Fruit fly (Drosophila melanogaster) whole organism, embryonic: ENCODE results near the gene Nazo.
A peak's percentile ranks its signal among the peaks of the same experiment; 100 is the strongest.

Experiments used
- Awh ChIP-seq: fragments of 200-800 bp; sonication (Bioruptor generic); IDR thresholded peaks from 2 replicates; pipeline ENCODE4, ENCODE4 v1.3.6; 2022; ENCODE audit warnings: missing biosample characterization, missing genetic modification characterization
- CG10274 ChIP-seq: fragments of 200-800 bp; sonication (Bioruptor generic); optimal IDR thresholded peaks from 3 replicates; lab custom pipeline; 2017; ENCODE audit warnings: missing biosample characterization, mild to moderate bottlenecking, missing genetic modification characterization
- CG10543 ChIP-seq: fragments of 200-800 bp; sonication (Bioruptor generic); optimal IDR thresholded peaks from 3 replicates; lab custom pipeline; 2017; ENCODE audit warnings: missing biosample characterization, mild to moderate bottlenecking, missing genetic modification characterization, moderate library complexity
- CG10654 ChIP-seq: fragments of 200-800 bp; sonication (Bioruptor generic); optimal IDR thresholded peaks from 2 replicates; lab custom pipeline; 2016; ENCODE audit warnings: missing biosample characterization, missing genetic modification characterization
- CG10979 ChIP-seq: fragments of 200-800 bp; sonication (Bioruptor generic); optimal IDR thresholded peaks from 2 replicates; lab custom pipeline; 2018; ENCODE audit warnings: missing biosample characterization, mild to moderate bottlenecking, missing genetic modification characterization, moderate library complexity
- CG11504 ChIP-seq: fragments of 200-800 bp; sonication (Bioruptor generic); optimal IDR thresholded peaks from 3 replicates; lab custom pipeline; 2019; ENCODE audit warnings: missing biosample characterization, mild to moderate bottlenecking, missing genetic modification characterization, moderate library complexity
- CG12104 ChIP-seq: fragments of 200-800 bp; sonication (Bioruptor generic); optimal IDR thresholded peaks from 3 replicates; lab custom pipeline; 2016; ENCODE audit warnings: missing biosample characterization, missing genetic modification characterization
- CG1233 ChIP-seq: fragments of 200-800 bp; sonication (Bioruptor generic); optimal IDR thresholded peaks from 4 replicates; lab custom pipeline; 2018; ENCODE audit warnings: missing biosample characterization, mild to moderate bottlenecking, missing genetic modification characterization
- CG13287 ChIP-seq: fragments of 200-800 bp; sonication (Bioruptor generic); IDR thresholded peaks from 2 replicates; pipeline ENCODE4 v1.3.6; 2022; ENCODE audit warnings: missing biosample characterization, missing genetic modification characterization; ENCODE audit not compliant: partially characterized antibody
- CG13775 ChIP-seq: fragments of 200-800 bp; sonication (Bioruptor generic); optimal IDR thresholded peaks from 3 replicates; lab custom pipeline; 2017; ENCODE audit warnings: missing biosample characterization, mild to moderate bottlenecking, missing genetic modification characterization
- CG14710 ChIP-seq: fragments of 200-800 bp; sonication (Bioruptor generic); optimal IDR thresholded peaks from 3 replicates; lab custom pipeline; 2019; ENCODE audit warnings: missing biosample characterization, mild to moderate bottlenecking, missing genetic modification characterization, moderate library complexity
- CG17186 ChIP-seq: fragments of 200-800 bp; sonication (Bioruptor generic); optimal IDR thresholded peaks from 3 replicates; lab custom pipeline; 2017; ENCODE audit warnings: missing biosample characterization, missing genetic modification reagents, missing genetic modification characterization
- CG31224 ChIP-seq: fragments of 200-800 bp; sonication (Bioruptor generic); IDR thresholded peaks from 2 replicates; pipeline ENCODE4 v1.3.6; 2022; ENCODE audit warnings: missing biosample characterization, missing genetic modification characterization
- CG34224 ChIP-seq: fragments of 200-800 bp; sonication (Bioruptor generic); IDR thresholded peaks from 3 replicates; pipeline ENCODE4 v1.3.6; 2022; ENCODE audit warnings: missing biosample characterization, missing genetic modification characterization; ENCODE audit not compliant: partially characterized antibody
- CG3995 ChIP-seq: fragments of 200-800 bp; sonication (Bioruptor generic); optimal IDR thresholded peaks from 3 replicates; lab custom pipeline; 2016; ENCODE audit warnings: missing biosample characterization, missing genetic modification characterization
- CG4282 ChIP-seq: fragments of 200-800 bp; sonication (Bioruptor generic); optimal IDR thresholded peaks from 2 replicates; lab custom pipeline; 2016; ENCODE audit warnings: missing biosample characterization, missing genetic modification characterization
- CG6254 ChIP-seq: fragments of 200-800 bp; sonication (Bioruptor generic); optimal IDR thresholded peaks from 3 replicates; lab custom pipeline; 2017; ENCODE audit warnings: mild to moderate bottlenecking, missing biosample characterization, missing genetic modification reagents, missing genetic modification characterization
- CG6689 ChIP-seq: fragments of 200-800 bp; sonication (Bioruptor generic); IDR thresholded peaks from 2 replicates; pipeline ENCODE4 v1.3.6; 2022; ENCODE audit warnings: missing biosample characterization, missing genetic modification characterization
- CG7271 ChIP-seq: fragments of 200-800 bp; sonication (Bioruptor generic); optimal IDR thresholded peaks from 2 replicates; lab custom pipeline; 2018; ENCODE audit warnings: missing biosample characterization, mild to moderate bottlenecking, missing genetic modification characterization, moderate library complexity
- CG9609 ChIP-seq: fragments of 200-800 bp; sonication (Bioruptor generic); optimal IDR thresholded peaks from 3 replicates; lab custom pipeline; 2016; ENCODE audit warnings: missing biosample characterization, missing genetic modification characterization
- CG9817 ChIP-seq: fragments of 200-800 bp; sonication (Bioruptor generic); optimal IDR thresholded peaks from 2 replicates; lab custom pipeline; 2018; ENCODE audit warnings: missing biosample characterization, mild to moderate bottlenecking, missing genetic modification characterization, moderate library complexity
- Hey ChIP-seq: fragments of 200-800 bp; sonication (Bioruptor generic); optimal IDR thresholded peaks from 3 replicates; lab custom pipeline; 2018; ENCODE audit warnings: missing biosample characterization, mild to moderate bottlenecking, missing genetic modification characterization
- HmgZ ChIP-seq: fragments of 200-800 bp; sonication (Bioruptor generic); optimal IDR thresholded peaks from 2 replicates; lab custom pipeline; 2018; ENCODE audit warnings: missing biosample characterization, mild to moderate bottlenecking, missing genetic modification characterization
- Hr78 ChIP-seq, 2 experiments: fragments of 200-800 bp in 1 of 2; fragments of >200 bp in 1 of 2; sonication (Bioruptor generic) in 1 of 2; optimal IDR thresholded peaks; 2 replicates each; lab custom pipeline; 2017 to 2019; ENCODE audit warnings: missing biosample characterization in 2 of 2, missing genetic modification characterization in 2 of 2, mild to moderate bottlenecking in 1 of 2, moderate library complexity in 1 of 2
- Myb ChIP-seq: fragments of 200-800 bp; sonication (Bioruptor generic); optimal IDR thresholded peaks from 2 replicates; lab custom pipeline; 2016; ENCODE audit warnings: missing biosample characterization, missing genetic modification characterization
- NK7.1 ChIP-seq: fragments of 200-800 bp; sonication (Bioruptor generic); optimal IDR thresholded peaks from 3 replicates; lab custom pipeline; 2016; ENCODE audit warnings: missing biosample characterization, missing genetic modification characterization
- Pdp1 ChIP-seq, 2 experiments: fragments of 200-800 bp; sonication (Bioruptor generic); optimal IDR thresholded peaks; 3 replicates each; lab custom pipeline; 2016; ENCODE audit warnings: missing biosample characterization in 2 of 2, missing genetic modification characterization in 2 of 2, mild to moderate bottlenecking in 1 of 2, moderate library complexity in 1 of 2
- Poxn ChIP-seq: fragments of 200-800 bp; sonication (Bioruptor generic); IDR thresholded peaks from 2 replicates; pipeline ENCODE4 v1.3.6; 2022; ENCODE audit warnings: missing biosample characterization, missing genetic modification characterization
- Scr ChIP-seq: fragments of 200-800 bp; sonication (Bioruptor generic); IDR thresholded peaks from 2 replicates; pipeline ENCODE4 v1.3.6; 2022; ENCODE audit warnings: missing biosample characterization, missing genetic modification characterization; ENCODE audit not compliant: partially characterized antibody
- Six4 ChIP-seq: fragments of 200-800 bp; sonication (Bioruptor generic); optimal IDR thresholded peaks from 2 replicates; lab custom pipeline; 2016; ENCODE audit warnings: missing biosample characterization, missing genetic modification characterization
- Sox100B ChIP-seq: fragments of 200-800 bp; sonication (Bioruptor generic); optimal IDR thresholded peaks from 3 replicates; lab custom pipeline; 2018; ENCODE audit warnings: missing biosample characterization, mild to moderate bottlenecking, missing genetic modification characterization
- Sry-δ ChIP-seq: fragments of 200-800 bp; sonication (Bioruptor generic); optimal IDR thresholded peaks from 2 replicates; lab custom pipeline; 2016; ENCODE audit warnings: missing biosample characterization, missing genetic modification characterization
- Taf1 ChIP-seq: fragments of 200-800 bp; sonication (Bioruptor generic); IDR thresholded peaks from 2 replicates; pipeline ENCODE4 v1.3.6; 2022; ENCODE audit warnings: missing biosample characterization, missing genetic modification characterization
- Tbp ChIP-seq: fragments of >200 bp; optimal IDR thresholded peaks from 2 replicates; lab custom pipeline; 2018; ENCODE audit warnings: missing biosample characterization, missing genetic modification characterization
- corto ChIP-seq: fragments of 200-800 bp; sonication (Bioruptor generic); optimal IDR thresholded peaks from 2 replicates; lab custom pipeline; 2016; ENCODE audit warnings: missing biosample characterization, mild to moderate bottlenecking, missing genetic modification characterization, moderate library complexity
- dati ChIP-seq: fragments of 200-800 bp; sonication (Bioruptor generic); IDR thresholded peaks from 2 replicates; pipeline ENCODE4 v1.3.6; 2022; ENCODE audit warnings: missing biosample characterization, missing genetic modification characterization
- dimm ChIP-seq: fragments of 200-800 bp; sonication (Bioruptor generic); IDR thresholded peaks from 2 replicates; pipeline ENCODE4 v1.3.6; 2022; ENCODE audit warnings: missing biosample characterization, missing genetic modification characterization
- exex ChIP-seq: fragments of 200-800 bp; sonication (Bioruptor generic); optimal IDR thresholded peaks from 4 replicates; lab custom pipeline; 2018; ENCODE audit warnings: missing biosample characterization, mild to moderate bottlenecking, missing genetic modification characterization, moderate library complexity
- gro ChIP-seq: fragments of 200-800 bp; sonication (Bioruptor generic); optimal IDR thresholded peaks from 2 replicates; lab custom pipeline; 2016; ENCODE audit warnings: missing biosample characterization, missing genetic modification characterization
- insv ChIP-seq, 2 experiments: fragments of 200-800 bp; sonication (Bioruptor generic); optimal IDR thresholded peaks; 3 replicates each; lab custom pipeline; 2016 to 2018; ENCODE audit warnings: missing biosample characterization in 2 of 2, missing genetic modification characterization in 2 of 2
- inv ChIP-seq: fragments of 200-800 bp; sonication (Bioruptor generic); IDR thresholded peaks from 2 replicates; pipeline ENCODE4 v1.3.6; 2022; ENCODE audit warnings: missing biosample characterization, missing genetic modification characterization; ENCODE audit not compliant: partially characterized antibody
- jigr1 ChIP-seq: fragments of 200-800 bp; sonication (Bioruptor generic); IDR thresholded peaks from 3 replicates; pipeline ENCODE4 v1.3.6; 2022; ENCODE audit warnings: missing biosample characterization, missing genetic modification characterization
- lov ChIP-seq, 2 experiments: fragments of 200-800 bp in 1 of 2; fragments of >200 bp in 1 of 2; sonication (Bioruptor generic) in 1 of 2; IDR thresholded peaks in 1 of 2; optimal IDR thresholded peaks in 1 of 2; 2 replicates in 1 of 2; 3 replicates in 1 of 2; pipeline versions ENCODE4 v1.3.6 to Lab custom; 2017 to 2022; ENCODE audit warnings: missing biosample characterization in 1 of 2, missing genetic modification characterization in 1 of 2
- luna ChIP-seq: fragments of 200-800 bp; sonication (Bioruptor generic); optimal IDR thresholded peaks from 2 replicates; lab custom pipeline; 2016; ENCODE audit warnings: missing biosample characterization, missing genetic modification characterization
- maf-S ChIP-seq: fragments of 200-800 bp; sonication (Bioruptor generic); optimal IDR thresholded peaks from 2 replicates; lab custom pipeline; 2016; ENCODE audit warnings: missing biosample characterization, missing genetic modification characterization
- mirr ChIP-seq: fragments of 200-800 bp; sonication (Bioruptor generic); optimal IDR thresholded peaks from 3 replicates; lab custom pipeline; 2018; ENCODE audit warnings: missing biosample characterization, mild to moderate bottlenecking, missing genetic modification characterization
- oc ChIP-seq: fragments of 200-800 bp; sonication (Bioruptor generic); optimal IDR thresholded peaks from 2 replicates; lab custom pipeline; 2018; ENCODE audit warnings: missing biosample characterization, mild to moderate bottlenecking, missing genetic modification characterization, moderate library complexity
- psq ChIP-seq: fragments of 200-800 bp; sonication (Bioruptor generic); optimal IDR thresholded peaks from 2 replicates; lab custom pipeline; 2017; ENCODE audit warnings: missing biosample characterization, missing genetic modification characterization
- vvl ChIP-seq: fragments of 200-800 bp; sonication (Bioruptor generic); IDR thresholded peaks from 2 replicates; pipeline ENCODE4 v1.3.6; 2022; ENCODE audit warnings: missing biosample characterization, missing genetic modification characterization
- zen2 ChIP-seq: fragments of 200-800 bp; sonication (Bioruptor generic); IDR thresholded peaks from 3 replicates; pipeline ENCODE4 v1.3.6; 2022; ENCODE audit warnings: missing biosample characterization, missing genetic modification characterization; ENCODE audit not compliant: partially characterized antibody

Nazo gene

dm6 chr3R:8243720-8244119 is 44.0 kb upstream of the Nazo start, which contains the start of the genes CG9636, CG18749 and CG33722 (continued):
- TF ChIP-seq Sry-δ (GFP tag; lab: Kevin White, UChicago) (peak; percentile 81), maf-S (GFP tag; lab: Kevin White, UChicago) (no peak), CG1233 (peak; percentile 44), corto (GFP tag; lab: Kevin White, UChicago) (peak; percentile 81), CG31224 (GFP tag; lab: Robert Waterston, UW) (no peak), CG10979 (tag; lab: Kevin White, UChicago) (peak; percentile 66), lov (optimal IDR thresholded peaks at IDR 0.05; lab: Kevin White, UChicago) (no peak), lov (GFP tag; IDR thresholded peaks at IDR 0.05; lab: Robert Waterston, UW) (no peak), Sox100B (peak; percentile 70), CG7271 (tag; lab: Kevin White, UChicago) (peak; percentile 61), CG13287 (GFP tag; lab: Robert Waterston, UW) (peak; percentile 99), inv (peak; percentile 92), luna (GFP tag; lab: Kevin White, UChicago) (no peak), CG4282 (GFP tag; lab: Kevin White, UChicago) (no peak), zen2 (peak; percentile 92), gro (GFP tag; lab: Kevin White, UChicago) (no peak), Poxn (no peak), Hr78 (GFP tag; optimal IDR thresholded peaks at IDR 0.05; lab: Kevin White, UChicago) (no peak), CG10543 (GFP tag; lab: Kevin White, UChicago) (peak; percentile 57), Taf1 (GFP tag; lab: Robert Waterston, UW) (no peak), oc (peak; percentile 27), Myb (GFP tag; lab: Kevin White, UChicago) (no peak), NK7.1 (GFP tag; lab: Kevin White, UChicago) (no peak), exex (tag; lab: Kevin White, UChicago) (peak; percentile 54), Scr (GFP tag; lab: Robert Waterston, UW) (peak; percentile 98), dimm (GFP tag; lab: Robert Waterston, UW) (no peak), mirr (GFP tag; lab: Kevin White, UChicago) (peak; percentile 38), CG34224 (GFP tag; lab: Robert Waterston, UW) (peak; percentile 97), Tbp (no peak), CG11504 (tag; lab: Kevin White, UChicago) (peak; percentile 75), CG9817 (tag; lab: Kevin White, UChicago) (peak; percentile 76), vvl (GFP tag; lab: Robert Waterston, UW) (peak; percentile 81), dati (no peak), CG6254 (peak; percentile 52), HmgZ (tag; lab: Kevin White, UChicago) (peak; percentile 78), CG10654 (peak; percentile 70), Hey (no peak), CG12104 (GFP tag; lab: Kevin White, UChicago) (peak; percentile 50), jigr1 (GFP tag; lab: Robert Waterston, UW) (no peak), CG13775 (GFP tag; lab: Kevin White, UChicago) (peak; percentile 74), CG17186 (peak; percentile 50), CG10274 (GFP tag; lab: Kevin White, UChicago) (no peak), insv (GFP tag; optimal IDR thresholded peaks at IDR 0.05; lab: Kevin White, UChicago) (peak in 1 of 2 experiments; percentile 16), CG9609 (GFP tag; lab: Kevin White, UChicago) (peak; percentile 12), Awh (GFP tag; lab: Robert Waterston, UW) (peak; percentile 66; the same call in 1 of the 2 replicates), Pdp1 (GFP tag; optimal IDR thresholded peaks at IDR 0.05; lab: Kevin White, UChicago) (peak; percentile 22 to 24), psq (GFP tag; lab: Kevin White, UChicago) (peak; percentile 43), CG3995 (GFP tag; lab: Kevin White, UChicago) (peak; percentile 87), CG6689 (GFP tag; lab: Robert Waterston, UW) (peak; percentile 70), CG14710 (tag; lab: Kevin White, UChicago) (peak; percentile 87), Six4 (peak; percentile 54)
